Fruit fly (Drosophila melanogaster): ENCODE measurements around the gene CG14285.

- TF ChIP-seq cic (GFP tag; optimal IDR thresholded peaks at IDR 0.05) (no peak), Mnt (GFP tag; optimal IDR thresholded peaks at IDR 0.05) (no peak), CG33017 (tag; optimal IDR thresholded peaks at IDR 0.05) (no peak), CG12768 (GFP tag; optimal IDR thresholded peaks at IDR 0.05) (no peak), tj (GFP tag; optimal IDR thresholded peaks at IDR 0.05) (no peak), CG1620 (GFP tag; optimal IDR thresholded peaks at IDR 0.05) (no peak), CG11617 (GFP tag; optimal IDR thresholded peaks at IDR 0.05) (no peak), CG7045 (GFP tag; optimal IDR thresholded peaks at IDR 0.05) (no peak), bab1 (GFP tag; optimal IDR thresholded peaks at IDR 0.05) (no peak), toe (GFP tag; optimal IDR thresholded peaks at IDR 0.05) (no peak), ovo (GFP tag; optimal IDR thresholded peaks at IDR 0.05) (no peak), CG7101 (tag; optimal IDR thresholded peaks at IDR 0.05) (no peak)
Measured at dm6 chr3R:18990514-18990913, 34.4 kb upstream of the CG14285 start.
